Worm (Caenorhabditis elegans): ENCODE results near the gene srj-32.
"Not testable (repeated sequence)": the region's sequence is repeated elsewhere in the genome, so short reads cannot be mapped to it uniquely, and the experiment has no call there.

ce11 chrV:7304506-7304905 is 7.3 kb upstream of the srj-32 start, which contains the start of gene F07G11.2:
- not testable (repeated sequence) for TF ChIP-seq nhr-25, mdl-1, elt-2 (tag; optimal IDR thresholded peaks at IDR 0.05)
